Fruit fly (Drosophila melanogaster) whole organism, pupa: ENCODE data around the gene Ir64a.

Experiments used
- CG10348 ChIP-seq: fragments of 200-800 bp; sonication (Bioruptor generic); IDR thresholded peaks from 2 replicates; pipeline ENCODE4 v1.3.6; 2022; ENCODE audit warnings: missing biosample characterization, missing genetic modification characterization
- CG12605 ChIP-seq: fragments of 200-800 bp; sonication (Bioruptor generic); IDR thresholded peaks from 2 replicates; pipeline ENCODE4 v1.3.6; 2022; ENCODE audit warnings: missing biosample characterization, missing genetic modification characterization
- CG14655 ChIP-seq: fragments of 200-800 bp; sonication (Bioruptor generic); optimal IDR thresholded peaks from 3 replicates; lab custom pipeline; 2017; ENCODE audit warnings: mild to moderate bottlenecking, missing biosample characterization, missing genetic modification reagents, missing genetic modification characterization
- CG17806 ChIP-seq: fragments of 200-800 bp; sonication (Bioruptor generic); optimal IDR thresholded peaks from 2 replicates; lab custom pipeline; 2018; ENCODE audit warnings: missing biosample characterization, mild to moderate bottlenecking, missing genetic modification characterization, moderate library complexity
- CG4496 ChIP-seq: fragments of 200-800 bp; sonication (Bioruptor generic); IDR thresholded peaks from 3 replicates; pipeline ENCODE4 v1.3.6; 2022; ENCODE audit warnings: missing biosample characterization, missing genetic modification characterization
- Pif1A ChIP-seq: fragments of 200-800 bp; sonication (Bioruptor generic); optimal IDR thresholded peaks from 3 replicates; lab custom pipeline; 2016; ENCODE audit warnings: missing biosample characterization, missing genetic modification characterization
- gl ChIP-seq: fragments of 200-800 bp; sonication (Bioruptor generic); optimal IDR thresholded peaks from 2 replicates; lab custom pipeline; 2018; ENCODE audit warnings: missing biosample characterization, mild to moderate bottlenecking, missing genetic modification characterization

DNA sequence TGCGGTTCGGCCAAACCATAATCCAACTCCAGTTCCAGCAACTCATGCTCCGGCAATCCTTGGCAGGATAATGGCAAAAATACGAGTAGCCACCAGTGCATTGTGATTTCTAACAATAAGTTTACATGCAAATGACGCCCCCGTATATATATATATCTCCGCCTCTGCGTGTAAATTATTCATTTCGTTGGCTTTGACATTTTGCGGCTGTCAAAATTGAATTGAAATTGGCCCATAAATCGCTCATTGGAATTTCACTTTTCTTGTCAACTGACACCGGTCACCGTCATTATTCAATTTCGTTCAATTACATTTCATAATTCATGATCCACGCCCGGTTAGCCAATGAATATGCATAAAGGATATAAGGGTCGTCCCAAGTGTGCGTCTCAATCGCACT lies at the start of gene Ir64a:
- TF ChIP-seq CG4496 (no peak), gl (no peak), CG10348 (no peak), CG17806 (no peak), CG12605 (no peak), CG14655 (GFP tag; lab: Kevin White, UChicago) (no peak), Pif1A (GFP tag; lab: Kevin White, UChicago) (no peak)
